Fruit fly (Drosophila melanogaster) whole organism, embryonic: Measurements from ENCODE around the gene Tailor.
A peak's percentile ranks its signal among the peaks of the same experiment; 100 is the strongest.

ENCODE experiments used
- CG10209 ChIP-seq: fragments of 200-800 bp; sonication (Bioruptor generic); optimal IDR thresholded peaks from 3 replicates; lab custom pipeline; 2017; ENCODE audit warnings: missing biosample characterization, mild to moderate bottlenecking, missing genetic modification characterization, missing genetic modification reagents
- CG10462 ChIP-seq: fragments of 200-800 bp; sonication (Bioruptor generic); optimal IDR thresholded peaks from 2 replicates; lab custom pipeline; 2016; ENCODE audit warnings: missing biosample characterization, missing genetic modification characterization
- CG12104 ChIP-seq: fragments of 200-800 bp; sonication (Bioruptor generic); optimal IDR thresholded peaks from 3 replicates; lab custom pipeline; 2016; ENCODE audit warnings: missing biosample characterization, missing genetic modification characterization
- CG13287 ChIP-seq: fragments of 200-800 bp; sonication (Bioruptor generic); IDR thresholded peaks from 2 replicates; pipeline ENCODE4 v1.3.6; 2022; ENCODE audit warnings: missing biosample characterization, missing genetic modification characterization; ENCODE audit not compliant: partially characterized antibody
- CG14441 ChIP-seq: fragments of 200-800 bp; sonication (Bioruptor generic); IDR thresholded peaks from 2 replicates; pipeline ENCODE4 v1.3.6; 2022; ENCODE audit warnings: missing biosample characterization, missing genetic modification characterization
- CG1602 ChIP-seq: fragments of 200-800 bp; sonication (Bioruptor generic); optimal IDR thresholded peaks from 3 replicates; lab custom pipeline; 2016; ENCODE audit warnings: missing biosample characterization, missing genetic modification characterization
- CG1603 ChIP-seq: fragments of 200-800 bp; sonication (Bioruptor generic); optimal IDR thresholded peaks from 2 replicates; lab custom pipeline; 2019; ENCODE audit warnings: missing biosample characterization, mild to moderate bottlenecking, missing genetic modification characterization, moderate library complexity
- CG16779 ChIP-seq: fragments of 200-800 bp; sonication (Bioruptor generic); IDR thresholded peaks from 2 replicates; pipeline ENCODE4 v1.3.6; 2022; ENCODE audit warnings: missing biosample characterization, missing genetic modification characterization
- CG18011 ChIP-seq: fragments of 200-800 bp; sonication (Bioruptor generic); optimal IDR thresholded peaks from 2 replicates; lab custom pipeline; 2017; ENCODE audit warnings: missing biosample characterization, missing genetic modification characterization, mild to moderate bottlenecking, moderate library complexity, missing genotype
- CG2129 ChIP-seq: fragments of 200-800 bp; sonication (Bioruptor generic); IDR thresholded peaks from 2 replicates; pipeline ENCODE4 v1.3.6; 2022; ENCODE audit warnings: missing biosample characterization, missing genetic modification characterization; ENCODE audit not compliant: partially characterized antibody
- CG2199 ChIP-seq: fragments of 200-800 bp; sonication (Bioruptor generic); IDR thresholded peaks from 3 replicates; pipeline ENCODE4 v1.3.6; 2022; ENCODE audit warnings: missing biosample characterization, missing genetic modification characterization
- CG31388 ChIP-seq: fragments of 200-800 bp; sonication (Bioruptor generic); optimal IDR thresholded peaks from 2 replicates; lab custom pipeline; 2016; ENCODE audit warnings: missing biosample characterization, missing genetic modification characterization
- CG3163 ChIP-seq: fragments of 200-800 bp; sonication (Bioruptor generic); optimal IDR thresholded peaks from 3 replicates; lab custom pipeline; 2016; ENCODE audit warnings: missing biosample characterization, missing genetic modification characterization
- CG33213 ChIP-seq: fragments of 200-800 bp; sonication (Bioruptor generic); optimal IDR thresholded peaks from 3 replicates; lab custom pipeline; 2016; ENCODE audit warnings: missing biosample characterization, missing genetic modification characterization
- CG4360 ChIP-seq: fragments of 200-800 bp; sonication (Bioruptor generic); IDR thresholded peaks from 2 replicates; pipeline ENCODE4 v1.3.6; 2022; ENCODE audit warnings: missing biosample characterization, missing genetic modification characterization
- CG4424 ChIP-seq: fragments of 200-800 bp; sonication (Bioruptor generic); optimal IDR thresholded peaks from 3 replicates; lab custom pipeline; 2016; ENCODE audit warnings: missing biosample characterization, missing genetic modification characterization
- CG7372 ChIP-seq: fragments of 200-800 bp; sonication (Bioruptor generic); IDR thresholded peaks from 2 replicates; pipeline ENCODE4 v1.3.6; 2022; ENCODE audit warnings: missing biosample characterization, missing genetic modification characterization
- CG7786 ChIP-seq: fragments of 200-800 bp; sonication (Bioruptor generic); optimal IDR thresholded peaks from 2 replicates; lab custom pipeline; 2016; ENCODE audit warnings: missing biosample characterization, missing genetic modification characterization
- CG9437 ChIP-seq: fragments of 200-800 bp; sonication (Bioruptor generic); optimal IDR thresholded peaks from 2 replicates; lab custom pipeline; 2018; ENCODE audit warnings: missing biosample characterization, mild to moderate bottlenecking, missing genetic modification characterization
- CG9932 ChIP-seq: fragments of 200-800 bp; sonication (Bioruptor generic); IDR thresholded peaks from 2 replicates; pipeline ENCODE4 v1.3.6; 2022; ENCODE audit warnings: missing biosample characterization, missing genetic modification characterization
- Dbx ChIP-seq: fragments of 200-800 bp; sonication (Bioruptor generic); IDR thresholded peaks from 3 replicates; pipeline ENCODE4 v1.3.6; 2022; ENCODE audit warnings: missing biosample characterization, missing genetic modification characterization
- Fer2 ChIP-seq: fragments of 200-800 bp; sonication (Bioruptor generic); optimal IDR thresholded peaks from 2 replicates; lab custom pipeline; 2018; ENCODE audit warnings: missing biosample characterization, mild to moderate bottlenecking, missing genetic modification characterization, moderate library complexity
- GATAe ChIP-seq: fragments of 200-800 bp; sonication (Bioruptor generic); conservative IDR thresholded peaks from 2 replicates; pipeline ENCODE4 v1.3.6; 2022; ENCODE audit warnings: missing biosample characterization, missing genetic modification characterization
- Hey ChIP-seq: fragments of 200-800 bp; sonication (Bioruptor generic); optimal IDR thresholded peaks from 3 replicates; lab custom pipeline; 2018; ENCODE audit warnings: missing biosample characterization, mild to moderate bottlenecking, missing genetic modification characterization
- MBD-R2 ChIP-seq: fragments of 200-800 bp; sonication (Bioruptor generic); IDR thresholded peaks from 2 replicates; pipeline ENCODE4 v1.3.6; 2022; ENCODE audit warnings: missing biosample characterization, missing genetic modification characterization
- Meics ChIP-seq: fragments of 200-800 bp; sonication (Bioruptor generic); optimal IDR thresholded peaks from 2 replicates; lab custom pipeline; 2017; ENCODE audit warnings: missing biosample characterization, mild to moderate bottlenecking, missing genetic modification characterization
- NC2α ChIP-seq: fragments of 200-800 bp; sonication (Bioruptor generic); optimal IDR thresholded peaks from 2 replicates; lab custom pipeline; 2016; ENCODE audit warnings: missing biosample characterization, missing genetic modification characterization
- Pdp1 ChIP-seq, 2 experiments: fragments of 200-800 bp; sonication (Bioruptor generic); optimal IDR thresholded peaks; 3 replicates each; lab custom pipeline; 2016; ENCODE audit warnings: missing biosample characterization in 2 of 2, missing genetic modification characterization in 2 of 2, mild to moderate bottlenecking in 1 of 2, moderate library complexity in 1 of 2
- Usf ChIP-seq: fragments of 200-800 bp; sonication (Bioruptor generic); optimal IDR thresholded peaks from 2 replicates; lab custom pipeline; 2017; ENCODE audit warnings: missing genotype, missing biosample characterization, missing genetic modification characterization
- YL-1 ChIP-seq: fragments of 200-800 bp; sonication (Bioruptor generic); optimal IDR thresholded peaks from 3 replicates; lab custom pipeline; 2017; ENCODE audit warnings: missing biosample characterization, mild to moderate bottlenecking, missing genetic modification characterization
- al ChIP-seq: fragments of 200-800 bp; sonication (Bioruptor generic); IDR thresholded peaks from 2 replicates; pipeline ENCODE4 v1.3.6; 2022; ENCODE audit warnings: missing biosample characterization, missing genetic modification characterization
- ase ChIP-seq: fragments of 200-800 bp; sonication (Bioruptor generic); IDR thresholded peaks from 3 replicates; pipeline ENCODE4 v1.3.6; 2022; ENCODE audit warnings: missing biosample characterization, missing genetic modification characterization
- cato ChIP-seq: fragments of 200-800 bp; sonication (Bioruptor generic); optimal IDR thresholded peaks from 2 replicates; lab custom pipeline; 2016; ENCODE audit warnings: missing biosample characterization, missing genetic modification characterization, borderline replicate concordance
- croc ChIP-seq: fragments of 200-800 bp; sonication (Bioruptor generic); conservative IDR thresholded peaks from 3 replicates; pipeline ENCODE4 v1.3.6; 2022; ENCODE audit warnings: missing biosample characterization, missing genetic modification characterization
- crol ChIP-seq: fragments of 200-800 bp; sonication (Bioruptor generic); IDR thresholded peaks from 2 replicates; pipeline ENCODE4 v1.3.6; 2022; ENCODE audit warnings: missing biosample characterization, missing genetic modification characterization
- dati ChIP-seq: fragments of 200-800 bp; sonication (Bioruptor generic); IDR thresholded peaks from 2 replicates; pipeline ENCODE4 v1.3.6; 2022; ENCODE audit warnings: missing biosample characterization, missing genetic modification characterization
- disco-r ChIP-seq: fragments of 200-800 bp; sonication (Bioruptor generic); optimal IDR thresholded peaks from 2 replicates; lab custom pipeline; 2016; ENCODE audit warnings: missing biosample characterization, missing genetic modification characterization
- dm ChIP-seq: fragments of 200-800 bp; sonication (Bioruptor generic); optimal IDR thresholded peaks from 3 replicates; lab custom pipeline; 2016; ENCODE audit warnings: missing biosample characterization, missing genetic modification characterization
- en ChIP-seq: fragments of 200-800 bp; sonication (Bioruptor generic); optimal IDR thresholded peaks from 2 replicates; lab custom pipeline; 2016; ENCODE audit warnings: missing biosample characterization, missing genetic modification characterization
- esg ChIP-seq: fragments of 200-800 bp; sonication (Bioruptor generic); conservative IDR thresholded peaks from 2 replicates; pipeline ENCODE4 v1.3.6; 2022; ENCODE audit warnings: missing biosample characterization, missing genetic modification characterization
- eve ChIP-seq, 2 experiments: fragments of >200 bp; optimal IDR thresholded peaks; 2 replicates each; lab custom pipeline; 2017; ENCODE audit warnings: missing biosample characterization in 2 of 2, missing genetic modification characterization in 2 of 2
- fd102C ChIP-seq: fragments of 200-800 bp; sonication (Bioruptor generic); optimal IDR thresholded peaks from 2 replicates; lab custom pipeline; 2018; ENCODE audit warnings: missing biosample characterization, mild to moderate bottlenecking, missing genetic modification characterization, moderate library complexity
- fd64A ChIP-seq: fragments of 200-800 bp; sonication (Bioruptor generic); optimal IDR thresholded peaks from 3 replicates; lab custom pipeline; 2018; ENCODE audit warnings: missing biosample characterization, mild to moderate bottlenecking, missing genetic modification characterization
- fd96Cb ChIP-seq: fragments of 200-800 bp; sonication (Bioruptor generic); optimal IDR thresholded peaks from 2 replicates; lab custom pipeline; 2018; ENCODE audit warnings: missing biosample characterization, mild to moderate bottlenecking, missing genetic modification characterization, moderate library complexity
- hth ChIP-seq: fragments of >200 bp; optimal IDR thresholded peaks from 2 replicates; lab custom pipeline; 2017; ENCODE audit warnings: inconsistent platforms
- pho ChIP-seq: fragments of 200-800 bp; sonication (Bioruptor generic); optimal IDR thresholded peaks from 2 replicates; lab custom pipeline; 2016; ENCODE audit warnings: missing biosample characterization, missing genetic modification characterization
- pnt ChIP-seq: fragments of 200-800 bp; sonication (Bioruptor generic); optimal IDR thresholded peaks from 3 replicates; lab custom pipeline; 2016; ENCODE audit warnings: missing biosample characterization, missing genetic modification characterization
- sisA ChIP-seq: fragments of 200-800 bp; sonication (Bioruptor generic); IDR thresholded peaks from 2 replicates; pipeline ENCODE4 v1.3.6; 2022; ENCODE audit warnings: missing biosample characterization, missing genetic modification characterization
- sr ChIP-seq: fragments of 200-800 bp; sonication (Bioruptor generic); IDR thresholded peaks from 3 replicates; pipeline ENCODE4 v1.3.6; 2022; ENCODE audit warnings: missing biosample characterization, missing genetic modification characterization
- ssp ChIP-seq: fragments of 200-800 bp; sonication (Bioruptor generic); IDR thresholded peaks from 2 replicates; pipeline ENCODE4 v1.3.6; 2022; ENCODE audit warnings: missing biosample characterization, missing genetic modification characterization
- wdn ChIP-seq: fragments of 200-800 bp; sonication (Bioruptor generic); IDR thresholded peaks from 2 replicates; pipeline ENCODE4 v1.3.6; 2022; ENCODE audit warnings: missing biosample characterization, missing genetic modification characterization
- zen ChIP-seq: fragments of 200-800 bp; sonication (Bioruptor generic); optimal IDR thresholded peaks from 3 replicates; lab custom pipeline; 2018; ENCODE audit warnings: missing biosample characterization, mild to moderate bottlenecking, missing genetic modification characterization, moderate library complexity

The Tailor gene

DNA sequence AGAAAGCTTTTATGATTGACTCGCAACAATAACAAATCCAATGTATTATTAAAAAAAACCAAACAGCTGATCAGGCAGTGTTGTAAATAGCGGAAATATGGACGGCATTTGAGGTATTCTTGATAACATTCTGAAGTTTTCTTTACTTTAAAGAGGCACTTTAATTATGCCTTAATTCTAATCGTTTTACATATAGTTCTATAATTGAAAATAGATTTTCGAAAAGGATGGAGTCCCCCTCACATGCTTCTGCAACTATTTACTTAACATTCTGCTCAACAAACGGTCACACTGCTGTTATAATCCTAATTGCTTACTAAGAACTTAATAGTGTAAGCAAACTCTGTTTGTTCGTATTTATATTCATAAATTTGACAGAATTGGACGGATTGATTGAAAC, 42.1 kb upstream of the Tailor start, which contains the start of gene CG10068 (continued):
- TF ChIP-seq disco-r (GFP tag; lab: Kevin White, UChicago) (peak; percentile 38), CG2129 (no peak), cato (peak; percentile 64), Usf (GFP tag; lab: Kevin White, UChicago) (peak; percentile 22), CG13287 (peak; percentile 61), sr (GFP tag; lab: Robert Waterston, UW) (no peak; the same call in 1 of the 3 replicates), pnt (GFP tag; lab: Kevin White, UChicago) (peak; percentile 72), YL-1 (peak; percentile 49), CG9437 (peak; percentile 62), CG7786 (GFP tag; lab: Kevin White, UChicago) (peak; percentile 81), ase (GFP tag; lab: Robert Waterston, UW) (peak; percentile 94), dati (GFP tag; lab: Robert Waterston, UW) (peak; percentile 88), CG18011 (GFP tag; lab: Kevin White, UChicago) (peak; percentile 77), CG3163 (GFP tag; lab: Kevin White, UChicago) (peak; percentile 71), CG14441 (peak; percentile 91), fd64A (GFP tag; lab: Kevin White, UChicago) (peak; percentile 73), Fer2 (tag; lab: Kevin White, UChicago) (peak; percentile 73), croc (peak; percentile 77), GATAe (GFP tag; lab: Robert Waterston, UW) (no peak; the same call in 1 of the 2 replicates), fd96Cb (tag; lab: Kevin White, UChicago) (peak; percentile 88), CG4360 (GFP tag; lab: Robert Waterston, UW) (peak; percentile 68), NC2α (peak; percentile 81), CG31388 (peak; percentile 76), Hey (tag; lab: Kevin White, UChicago) (no peak), CG33213 (GFP tag; lab: Kevin White, UChicago) (peak; percentile 94), CG16779 (peak; percentile 80; the same call in 1 of the 2 replicates), eve (GFP tag; optimal IDR thresholded peaks at IDR 0.05; lab: Kevin White, UChicago) (no peak), hth (lab: Kevin White, UChicago) (no peak), en (GFP tag; lab: Kevin White, UChicago) (peak; percentile 79), CG7372 (GFP tag; lab: Robert Waterston, UW) (peak; percentile 89), CG10462 (peak; percentile 82), CG9932 (no peak; the same call in 1 of the 2 replicates), ssp (peak; percentile 70), dm (GFP tag; lab: Kevin White, UChicago) (peak; percentile 62), sisA (GFP tag; lab: Robert Waterston, UW) (peak; percentile 78), pho (GFP tag; lab: Kevin White, UChicago) (peak; percentile 84), CG12104 (peak; percentile 70), MBD-R2 (GFP tag; lab: Robert Waterston, UW) (peak; percentile 93), CG1603 (tag; lab: Kevin White, UChicago) (peak; percentile 89), Dbx (GFP tag; lab: Robert Waterston, UW) (peak; percentile 87), CG1602 (GFP tag; lab: Kevin White, UChicago) (peak; percentile 89), zen (tag; lab: Kevin White, UChicago) (peak; percentile 98), CG2199 (GFP tag; lab: Robert Waterston, UW) (peak; percentile 97), CG10209 (GFP tag; lab: Kevin White, UChicago) (peak; percentile 89), wdn (GFP tag; lab: Robert Waterston, UW) (peak; percentile 83), Meics (GFP tag; lab: Kevin White, UChicago) (peak; percentile 82), crol (GFP tag; lab: Robert Waterston, UW) (peak; percentile 45; the same call in 1 of the 2 replicates), al (GFP tag; lab: Robert Waterston, UW) (no peak; the same call in 1 of the 2 replicates), esg (peak; percentile 80), CG4424 (peak; percentile 88), Pdp1 (GFP tag; optimal IDR thresholded peaks at IDR 0.05; lab: Kevin White, UChicago) (peak; percentile 89 to 91), fd102C (GFP tag; lab: Kevin White, UChicago) (peak; percentile 88)
